Fruit fly (Drosophila melanogaster): ENCODE data around the gene GNBP3.

DNA sequence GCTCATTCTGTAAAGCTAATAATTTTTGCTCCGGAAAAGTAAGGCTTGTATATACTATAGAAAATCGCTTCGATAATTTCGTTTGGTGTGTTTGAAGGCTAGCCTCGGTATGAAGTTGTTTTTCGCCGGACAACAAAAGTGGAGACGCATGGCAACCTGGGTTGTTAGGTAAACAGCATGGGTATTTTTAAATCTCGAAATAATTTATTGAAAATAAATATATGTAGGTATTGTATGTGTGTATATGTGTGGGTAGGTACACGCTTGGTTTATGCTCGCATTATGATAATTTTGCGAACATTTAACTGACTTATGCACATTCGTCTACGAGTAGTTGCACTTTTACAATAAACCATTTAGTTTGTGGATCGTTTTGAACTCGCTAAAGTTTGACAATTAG is 35.3 kb downstream of the GNBP3 start, which contains the start of gene CG5280:
- TF ChIP-seq kay (GFP tag; ENCODE audit: borderline replicate concordance) (peak; percentile 76), bab1 (GFP tag; optimal IDR thresholded peaks at IDR 0.05) (no peak), tj (GFP tag; optimal IDR thresholded peaks at IDR 0.05) (no peak), Hr96 (GFP tag; optimal IDR thresholded peaks at IDR 0.05) (no peak), CG11617 (GFP tag; optimal IDR thresholded peaks at IDR 0.05) (no peak), toe (GFP tag; optimal IDR thresholded peaks at IDR 0.05) (no peak), ovo (GFP tag; optimal IDR thresholded peaks at IDR 0.05) (no peak), CG14711 (tag; optimal IDR thresholded peaks at IDR 0.05) (no peak), Clk (GFP tag; optimal IDR thresholded peaks at IDR 0.05) (no peak), cnc (optimal IDR thresholded peaks at IDR 0.05) (no peak)

Data from whole organism, adult.